Worm (Caenorhabditis elegans) whole organism, L2 larva: ENCODE measurements around the gene bath-27.

Source experiments
- F13H6.1 ChIP-seq: sonication (generic microtip); optimal IDR thresholded peaks from 2 replicates; lab custom pipeline; 2016; ENCODE audit warnings: missing genetic modification characterization, missing compliant biosample characterization
- ZK546.5 ChIP-seq: sonication (generic microtip); optimal IDR thresholded peaks from 2 replicates; lab custom pipeline; 2017; ENCODE audit warnings: missing biosample characterization, missing genetic modification characterization
- blmp-1 ChIP-seq: sonication (generic microtip); optimal IDR thresholded peaks from 2 replicates; lab custom pipeline; 2017; ENCODE audit warnings: missing genetic modification characterization, mild to moderate bottlenecking, missing compliant biosample characterization, antibody characterized with exemption, moderate library complexity; ENCODE audit not compliant: insufficient read depth
- ceh-82 ChIP-seq: fragments of 150-350 bp; optimal IDR thresholded peaks from 2 replicates; lab custom pipeline; 2014; ENCODE audit warnings: missing biosample characterization, missing genetic modification characterization
- elt-1 ChIP-seq: fragments of 150-350 bp; optimal IDR thresholded peaks from 2 replicates; lab custom pipeline; 2014; ENCODE audit warnings: missing biosample characterization, missing genetic modification characterization
- fos-1 ChIP-seq: fragments of 150-350 bp; optimal IDR thresholded peaks from 2 replicates; lab custom pipeline; 2014; ENCODE audit warnings: missing biosample characterization, missing genetic modification characterization
- lin-11 ChIP-seq: fragments of 150-350 bp; sonication (generic microtip); optimal IDR thresholded peaks from 2 replicates; lab custom pipeline; 2014; ENCODE audit warnings: missing biosample characterization, missing genetic modification characterization, inconsistent platforms, mixed read lengths
- mdl-1 ChIP-seq, 2 experiments: fragments of 150-350 bp in 1 of 2; sonication (generic microtip) in 1 of 2; optimal IDR thresholded peaks; 2 replicates each; lab custom pipeline; 2017; ENCODE audit warnings: missing biosample characterization in 2 of 2, missing genetic modification characterization in 2 of 2
- nhr-10 ChIP-seq: sonication (generic microtip); optimal IDR thresholded peaks from 2 replicates; lab custom pipeline; 2017; ENCODE audit warnings: missing biosample characterization, missing genetic modification characterization
- nhr-12 ChIP-seq: fragments of 150-350 bp; optimal IDR thresholded peaks from 2 replicates; lab custom pipeline; 2014; ENCODE audit warnings: missing biosample characterization, missing genetic modification characterization
- nhr-237 ChIP-seq: fragments of 150-350 bp; optimal IDR thresholded peaks from 2 replicates; lab custom pipeline; 2014; ENCODE audit warnings: missing biosample characterization, missing genetic modification characterization
- unc-55 ChIP-seq: fragments of 150-350 bp; sonication (generic microtip); optimal IDR thresholded peaks from 3 replicates; lab custom pipeline; 2014; ENCODE audit warnings: missing biosample characterization, missing genetic modification reagents, missing genetic modification characterization
- ztf-11 ChIP-seq: sonication (generic microtip); optimal IDR thresholded peaks from 2 replicates; lab custom pipeline; 2017; ENCODE audit warnings: missing biosample characterization, missing genetic modification characterization

DNA sequence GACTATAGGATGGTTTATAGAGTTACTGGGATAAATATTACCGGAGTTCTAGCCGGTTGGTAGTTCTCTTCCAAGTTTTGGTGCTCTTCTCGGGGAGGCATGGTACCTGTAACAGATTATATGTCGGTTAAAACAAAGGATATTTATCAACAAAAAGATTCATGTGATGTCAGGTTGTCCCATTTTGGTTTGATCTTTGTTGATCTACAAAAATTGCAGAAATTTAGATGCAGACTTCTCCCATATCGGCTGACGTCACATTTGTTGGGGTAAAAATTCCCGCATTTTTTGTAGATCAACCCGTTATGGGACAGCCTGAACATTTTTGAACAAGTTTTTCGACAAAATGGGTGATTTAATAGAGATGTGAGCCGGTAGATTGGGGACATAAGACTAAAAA, 9.2 kb downstream of the bath-27 start, which contains the start of gene Y49F6C.7:
- TF ChIP-seq fos-1 (tag; lab: Kevin White, UChicago) (no peak), F13H6.1 (no peak), ZK546.5 (tag; lab: Kevin White, UChicago) (no peak), elt-1 (tag; lab: Kevin White, UChicago) (no peak), nhr-10 (tag; lab: Kevin White, UChicago) (no peak), unc-55 (GFP tag; lab: Kevin White, UChicago) (no peak), blmp-1 (no peak), ceh-82 (tag; lab: Kevin White, UChicago) (no peak), nhr-12 (tag; lab: Kevin White, UChicago) (no peak), mdl-1 (tag; optimal IDR thresholded peaks at IDR 0.05; lab: Kevin White, UChicago) (no peak), nhr-237 (no peak), lin-11 (no peak), ztf-11 (tag; lab: Kevin White, UChicago) (no peak)
